Worm (Caenorhabditis elegans): Measurements from ENCODE around the gene slc-25A32.
A peak's percentile ranks its signal among the peaks of the same experiment; 100 is the strongest.

The slc-25A32 gene

DNA sequence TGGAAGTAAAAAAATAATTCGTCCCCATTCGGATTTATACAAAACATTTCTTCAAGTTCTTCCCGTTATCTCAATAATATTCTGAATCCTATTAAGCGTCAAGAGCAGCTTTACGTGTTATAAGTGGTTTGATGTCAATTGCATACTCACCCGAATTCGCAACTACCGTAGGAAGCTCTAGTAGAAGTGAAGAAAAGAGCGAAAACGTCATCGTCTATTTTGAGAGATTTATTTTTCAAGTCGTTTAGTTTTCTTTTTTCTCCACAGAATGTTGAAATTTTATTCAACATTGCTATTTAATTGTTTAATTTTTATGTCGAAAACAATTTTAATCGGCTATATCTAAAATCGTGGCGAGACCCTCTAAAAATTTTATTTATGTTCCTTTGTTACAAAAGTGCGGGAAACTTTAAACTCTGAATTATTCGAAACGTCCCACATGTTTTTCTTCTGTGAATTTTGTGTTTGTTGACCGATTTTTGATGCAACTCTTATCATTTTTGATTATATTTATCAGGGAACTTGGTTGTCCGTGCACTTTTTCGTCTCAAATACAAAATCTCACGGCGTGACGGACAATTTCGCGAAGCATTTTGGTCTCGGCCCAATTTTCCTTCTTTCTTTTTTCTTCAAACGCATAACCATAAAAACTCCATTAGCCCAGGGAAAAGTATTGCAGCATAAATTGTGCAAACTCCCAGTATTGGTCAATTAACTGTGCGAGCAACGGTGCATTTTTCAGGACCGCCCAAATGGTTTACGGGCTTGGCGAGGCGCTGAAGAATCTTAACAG lies 6.0 kb upstream of the slc-25A32 start, which contains the start of gene tdc-1:
tdc-1 (plus strand) TSS at position 743 of the 793 bp plus-strand sequence.
- TF ChIP-seq ceh-100 (GFP tag; IDR thresholded peaks at IDR 0.05) = no peak
- no peak for TF ChIP-seq F37B4.10 (GFP tag; IDR thresholded peaks at IDR 0.05)
- no peak for TF ChIP-seq zim-3 (tag; optimal IDR thresholded peaks at IDR 0.05)
- no peak for TF ChIP-seq egl-44 (GFP tag; IDR thresholded peaks at IDR 0.05)
- peak; percentile 59 for TF ChIP-seq lin-54 (GFP tag; optimal IDR thresholded peaks at IDR 0.05)
- TF ChIP-seq rpc-1 (optimal IDR thresholded peaks at IDR 0.05) = no peak
- no peak for TF ChIP-seq rpc-1 (tag; optimal IDR thresholded peaks at IDR 0.05)
- TF ChIP-seq xnd-1 (tag; optimal IDR thresholded peaks at IDR 0.05) = peak; percentile 88
- TF ChIP-seq snpc-1.3 (tag; optimal IDR thresholded peaks at IDR 0.05; ENCODE audit: insufficient read depth) = peak; percentile 20
- no peak for TF ChIP-seq atf-7 (tag; optimal IDR thresholded peaks at IDR 0.05)
- peak; percentile 31 for TF ChIP-seq him-1 (tag; optimal IDR thresholded peaks at IDR 0.05)
- peak; percentile 82 for TF ChIP-seq efl-1 (GFP tag; optimal IDR thresholded peaks at IDR 0.05)
- TF ChIP-seq attf-6 (GFP tag; IDR thresholded peaks at IDR 0.05) = no peak
- TF ChIP-seq ceh-40 (GFP tag; IDR thresholded peaks at IDR 0.05) = no peak
- TF ChIP-seq F55B11.4 (tag; optimal IDR thresholded peaks at IDR 0.05; ENCODE audit: borderline replicate concordance, insufficient read depth) = no peak
- no peak for TF ChIP-seq lin-35 (GFP tag; optimal IDR thresholded peaks at IDR 0.05)
- TF ChIP-seq rcor-1 (GFP tag; IDR thresholded peaks at IDR 0.05) = no peak
- no peak for TF ChIP-seq T26A5.8 (tag; optimal IDR thresholded peaks at IDR 0.05)
- peak; percentile 7; the same call in 1 of the 2 replicates for TF ChIP-seq dox-1 (GFP tag; IDR thresholded peaks at IDR 0.05)
- peak; percentile 76 for TF ChIP-seq madf-8 (GFP tag; conservative IDR thresholded peaks at IDR 0.05)
- TF ChIP-seq nhr-179 (tag; optimal IDR thresholded peaks at IDR 0.05) = no peak
- TF ChIP-seq F52B5.7 (tag; optimal IDR thresholded peaks at IDR 0.05) = no peak
- TF ChIP-seq lsy-27 (tag; optimal IDR thresholded peaks at IDR 0.05; ENCODE audit: borderline replicate concordance, insufficient read depth) = no peak
- TF ChIP-seq egl-18 (GFP tag; IDR thresholded peaks at IDR 0.05) = no peak
- TF ChIP-seq dpl-1 (GFP tag; optimal IDR thresholded peaks at IDR 0.05) = peak; percentile 43
- no peak for TF ChIP-seq madf-10 (tag; optimal IDR thresholded peaks at IDR 0.05)
- no peak for TF ChIP-seq ama-1 (optimal IDR thresholded peaks at IDR 0.05)
- TF ChIP-seq ama-1 (GFP tag; optimal IDR thresholded peaks at IDR 0.05) = no peak
- TF ChIP-seq sptf-2 (GFP tag; optimal IDR thresholded peaks at IDR 0.05) = no peak
- no peak for TF ChIP-seq pha-4 (tag; optimal IDR thresholded peaks at IDR 0.05)
- TF ChIP-seq ets-4 (GFP tag; optimal IDR thresholded peaks at IDR 0.05) = no peak
- TF ChIP-seq ZK185.1 (tag; optimal IDR thresholded peaks at IDR 0.05; ENCODE audit: poor library complexity, severe bottlenecking) = no peak
- TF ChIP-seq hsf-1 (GFP tag; IDR thresholded peaks at IDR 0.05) = no peak
- no peak for TF ChIP-seq ztf-6 (GFP tag; IDR thresholded peaks at IDR 0.05)
- no peak for TF ChIP-seq snpc-1.1 (tag; optimal IDR thresholded peaks at IDR 0.05; ENCODE audit: insufficient read depth)
- TF ChIP-seq F39B2.1 (GFP tag; IDR thresholded peaks at IDR 0.05) = no peak
- no peak for TF ChIP-seq hlh-12 (tag; optimal IDR thresholded peaks at IDR 0.05)
- no peak for TF ChIP-seq C17E4.6 (GFP tag; IDR thresholded peaks at IDR 0.05)
- no peak for TF ChIP-seq snpc-4 (GFP tag; optimal IDR thresholded peaks at IDR 0.05)
- TF ChIP-seq snpc-4 (tag; optimal IDR thresholded peaks at IDR 0.05) = no peak
- peak; percentile 51 for TF ChIP-seq D2030.7 (GFP tag; IDR thresholded peaks at IDR 0.05)
- TF ChIP-seq F23B12.7 (tag; optimal IDR thresholded peaks at IDR 0.05; ENCODE audit: insufficient read depth) = no peak
- TF ChIP-seq mxl-1 (tag; optimal IDR thresholded peaks at IDR 0.05) = no peak
- TF ChIP-seq C06A6.2 (GFP tag; conservative IDR thresholded peaks at IDR 0.05) = no peak
- no peak for TF ChIP-seq ztf-28 (GFP tag; IDR thresholded peaks at IDR 0.05)
- no peak for TF ChIP-seq mel-28 (tag; optimal IDR thresholded peaks at IDR 0.05; ENCODE audit: borderline replicate concordance)
- peak; percentile 90 for TF ChIP-seq lsl-1 (GFP tag; optimal IDR thresholded peaks at IDR 0.05)
- TF ChIP-seq ceh-91 (GFP tag; IDR thresholded peaks at IDR 0.05) = no peak

Measured in whole organism, young adult.